Worm (Caenorhabditis elegans) whole organism, midembryonic: ENCODE measurements around the gene cpna-5.

ENCODE experiments used
- T22C8.4 ChIP-seq: fragments of 200-800 bp; sonication (Bioruptor generic); IDR thresholded peaks from 2 replicates; pipeline ENCODE4 v1.3.6; 2022; ENCODE audit warnings: missing genetic modification characterization, missing compliant biosample characterization
- cog-1 ChIP-seq: sonication (generic microtip); optimal IDR thresholded peaks from 2 replicates; lab custom pipeline; 2016; ENCODE audit warnings: missing genetic modification characterization, missing compliant biosample characterization
- flt-1 ChIP-seq: fragments of 200-800 bp; sonication (Bioruptor generic); IDR thresholded peaks from 2 replicates; pipeline ENCODE4 v1.3.6; 2022; ENCODE audit warnings: missing genetic modification characterization, missing compliant biosample characterization
- klf-2 ChIP-seq: fragments of 200-800 bp; sonication (Bioruptor generic); conservative IDR thresholded peaks from 2 replicates; pipeline ENCODE4 v1.3.6; 2022; ENCODE audit warnings: missing genetic modification reagents, missing genetic modification characterization, missing compliant biosample characterization
- med-1 ChIP-seq: sonication (generic microtip); optimal IDR thresholded peaks from 2 replicates; lab custom pipeline; 2017; ENCODE audit warnings: missing genetic modification characterization, mild to moderate bottlenecking, missing compliant biosample characterization, antibody characterized with exemption, missing genetic modification reagents; ENCODE audit not compliant: insufficient read depth
- ref-1 ChIP-seq: fragments of 200-800 bp; sonication (Bioruptor generic); conservative IDR thresholded peaks from 2 replicates; pipeline ENCODE4 v1.3.6; 2022; ENCODE audit warnings: missing genetic modification reagents, missing genetic modification characterization, missing compliant biosample characterization
- tab-1 ChIP-seq: fragments of 200-800 bp; sonication (Bioruptor generic); IDR thresholded peaks from 2 replicates; pipeline ENCODE4 v1.3.6; 2022; ENCODE audit warnings: missing genetic modification characterization, missing compliant biosample characterization
- ztf-23 ChIP-seq: fragments of 200-800 bp; sonication (Bioruptor generic); IDR thresholded peaks from 2 replicates; pipeline ENCODE4 v1.3.6; 2022; ENCODE audit warnings: missing genetic modification reagents, missing genetic modification characterization, missing compliant biosample characterization
- ztf-29 ChIP-seq: fragments of 200-800 bp; sonication (Bioruptor generic); IDR thresholded peaks from 2 replicates; pipeline ENCODE4 v1.3.6; 2022; ENCODE audit warnings: missing genetic modification reagents, missing genetic modification characterization, missing compliant biosample characterization

- TF ChIP-seq ztf-23 (GFP tag; lab: Robert Waterston, UW): 0 out of 2 replicates have a peak, but pooled peaks have one; percentile 64
- TF ChIP-seq med-1 (GFP tag; lab: Kevin White, UChicago): no peak
- TF ChIP-seq ref-1 (GFP tag; lab: Robert Waterston, UW): peak; percentile 47; the same call in 1 of the 2 replicates
- no peak for TF ChIP-seq klf-2 (GFP tag; lab: Robert Waterston, UW)
- TF ChIP-seq flt-1 (GFP tag; lab: Robert Waterston, UW): peak; percentile 80
- peak; percentile 27; the same call in 1 of the 2 replicates for TF ChIP-seq T22C8.4 (GFP tag; lab: Robert Waterston, UW)
- no peak for TF ChIP-seq cog-1 (tag; lab: Kevin White, UChicago)
- no peak for TF ChIP-seq ztf-29 (GFP tag; lab: Robert Waterston, UW)
- TF ChIP-seq tab-1 (GFP tag; lab: Robert Waterston, UW): no peak
These were observed 38.4 kb upstream of the cpna-5 start for ce11 chrII:7756810-7757209.
